2 fruit fly cellular contexts compared by ENCODE assay signal in genomic region chr3L:813229-813837, dm6.
TF ChIP-seq lines count a peak whose summit lies in the region.

No protein-coding gene starts in this region.

TF ChIP-seq in whole organism, embryonic, 481 proteins besides CTCF, POLR2A, EP300 and RAD21 (continued from another document and continues in another):
- TF ChIP-seq Sox102F (GFP tag; optimal IDR thresholded peaks at IDR 0.05; lab: Kevin White, UChicago) (peak; percentile 56), Tbp (GFP tag; optimal IDR thresholded peaks at IDR 0.05; lab: Kevin White, UChicago) (no peak), tgo (GFP tag; IDR thresholded peaks at IDR 0.05; lab: Robert Waterston, UW) (no peak), so (GFP tag; IDR thresholded peaks at IDR 0.05; lab: Robert Waterston, UW) (no peak), Atf6 (GFP tag; IDR thresholded peaks at IDR 0.05; lab: Robert Waterston, UW) (no peak), Doc3 (GFP tag; IDR thresholded peaks at IDR 0.05; lab: Robert Waterston, UW; ENCODE audit: partially characterized antibody) (no peak), CG1647 (GFP tag; optimal IDR thresholded peaks at IDR 0.05; lab: Kevin White, UChicago) (no peak), twi (tag; optimal IDR thresholded peaks at IDR 0.05; lab: Kevin White, UChicago) (peak; percentile 95), Rfx (GFP tag; IDR thresholded peaks at IDR 0.05; lab: Robert Waterston, UW) (no peak), dysf (GFP tag; IDR thresholded peaks at IDR 0.05; lab: Robert Waterston, UW) (peak; percentile 22; the same call in 1 of the 3 replicates), CG2120 (GFP tag; optimal IDR thresholded peaks at IDR 0.05; lab: Kevin White, UChicago) (no peak), CG7839 (tag; optimal IDR thresholded peaks at IDR 0.05; lab: Kevin White, UChicago) (peak; percentile 28), ase (GFP tag; IDR thresholded peaks at IDR 0.05; lab: Robert Waterston, UW) (no peak), Trl (optimal IDR thresholded peaks at IDR 0.05; lab: Kevin White, UChicago) (no peak), Trl (GFP tag; optimal IDR thresholded peaks at IDR 0.05; lab: Kevin White, UChicago) (no peak), CG8944 (GFP tag; optimal IDR thresholded peaks at IDR 0.05; lab: Kevin White, UChicago) (no peak), kni (GFP tag; optimal IDR thresholded peaks at IDR 0.05; lab: Kevin White, UChicago) (no peak), bbx (GFP tag; IDR thresholded peaks at IDR 0.05; lab: Robert Waterston, UW; ENCODE audit: partially characterized antibody) (no peak), CG32532 (GFP tag; IDR thresholded peaks at IDR 0.05; lab: Robert Waterston, UW) (no peak), ara (GFP tag; IDR thresholded peaks at IDR 0.05; lab: Robert Waterston, UW) (0 out of 2 replicates have a peak, but pooled peaks have one; percentile 15), ci (GFP tag; IDR thresholded peaks at IDR 0.05; lab: Robert Waterston, UW) (peak; percentile 51; the same call in 1 of the 3 replicates), HLH54F (GFP tag; optimal IDR thresholded peaks at IDR 0.05; lab: Kevin White, UChicago) (no peak), CG2875 (GFP tag; optimal IDR thresholded peaks at IDR 0.05; lab: Kevin White, UChicago) (no peak), gfzf (GFP tag; optimal IDR thresholded peaks at IDR 0.05; lab: Kevin White, UChicago) (no peak), zfh2 (GFP tag; optimal IDR thresholded peaks at IDR 0.05; lab: Kevin White, UChicago) (no peak), Ets65A (GFP tag; lab: Kevin White, UChicago) (peak; percentile 24), cwo (GFP tag; optimal IDR thresholded peaks at IDR 0.05; lab: Kevin White, UChicago) (no peak), CG32772 (GFP tag; IDR thresholded peaks at IDR 0.05; lab: Robert Waterston, UW) (no peak), az2 (GFP tag; optimal IDR thresholded peaks at IDR 0.05; lab: Kevin White, UChicago) (peak; percentile 16), CG2678 (tag; optimal IDR thresholded peaks at IDR 0.05; lab: Kevin White, UChicago) (peak; percentile 14), mam (GFP tag; optimal IDR thresholded peaks at IDR 0.05; lab: Kevin White, UChicago) (no peak), Hmr (GFP tag; optimal IDR thresholded peaks at IDR 0.05; lab: Kevin White, UChicago) (no peak), CG17361 (GFP tag; IDR thresholded peaks at IDR 0.05; lab: Robert Waterston, UW) (0 out of 3 replicates have a peak, but pooled peaks have one; percentile 14), Blimp-1 (GFP tag; optimal IDR thresholded peaks at IDR 0.05; lab: Kevin White, UChicago) (peak; percentile 27), lmd (GFP tag; IDR thresholded peaks at IDR 0.05; lab: Robert Waterston, UW) (peak; percentile 15; the same call in 1 of the 2 replicates), tx (GFP tag; optimal IDR thresholded peaks at IDR 0.05; lab: Kevin White, UChicago) (no peak), CG10366 (GFP tag; IDR thresholded peaks at IDR 0.05; lab: Robert Waterston, UW) (no peak), nmo (GFP tag; optimal IDR thresholded peaks at IDR 0.05; lab: Kevin White, UChicago) (peak; percentile 1), CG12219 (GFP tag; optimal IDR thresholded peaks at IDR 0.05; lab: Kevin White, UChicago) (no peak), CG18262 (tag; optimal IDR thresholded peaks at IDR 0.05; lab: Kevin White, UChicago) (peak; percentile 42), Dbx (GFP tag; IDR thresholded peaks at IDR 0.05; lab: Robert Waterston, UW) (no peak), zfh1 (GFP tag; IDR thresholded peaks at IDR 0.05; lab: Robert Waterston, UW) (peak; percentile 31; the same call in 1 of the 3 replicates), YL-1 (GFP tag; optimal IDR thresholded peaks at IDR 0.05; lab: Kevin White, UChicago) (no peak), dati (GFP tag; IDR thresholded peaks at IDR 0.05; lab: Robert Waterston, UW) (no peak), CG10979 (tag; optimal IDR thresholded peaks at IDR 0.05; lab: Kevin White, UChicago) (peak; percentile 19), CG11504 (tag; optimal IDR thresholded peaks at IDR 0.05; lab: Kevin White, UChicago) (peak; percentile 43), lbe (GFP tag; optimal IDR thresholded peaks at IDR 0.05; lab: Kevin White, UChicago) (no peak), jumu (GFP tag; optimal IDR thresholded peaks at IDR 0.05; lab: Kevin White, UChicago) (no peak), odd (GFP tag; optimal IDR thresholded peaks at IDR 0.05; lab: Kevin White, UChicago) (no peak), insv (GFP tag; optimal IDR thresholded peaks at IDR 0.05; lab: Kevin White, UChicago) (no peak), CG2712 (tag; optimal IDR thresholded peaks at IDR 0.05; lab: Kevin White, UChicago) (peak; percentile 23), ind (GFP tag; optimal IDR thresholded peaks at IDR 0.05; lab: Kevin White, UChicago) (no peak), B-H2 (GFP tag; optimal IDR thresholded peaks at IDR 0.05; lab: Kevin White, UChicago) (no peak), Bdp1 (GFP tag; optimal IDR thresholded peaks at IDR 0.05; lab: Kevin White, UChicago) (no peak), CG8290 (GFP tag; optimal IDR thresholded peaks at IDR 0.05; lab: Kevin White, UChicago) (no peak), CG8290 (tag; optimal IDR thresholded peaks at IDR 0.05; lab: Kevin White, UChicago) (no peak), klu (GFP tag; IDR thresholded peaks at IDR 0.05; lab: Robert Waterston, UW) (no peak), CG4820 (GFP tag; optimal IDR thresholded peaks at IDR 0.05; lab: Kevin White, UChicago) (no peak), NC2α (GFP tag; optimal IDR thresholded peaks at IDR 0.05; lab: Kevin White, UChicago) (peak; percentile 2), CG30403 (GFP tag; optimal IDR thresholded peaks at IDR 0.05; lab: Kevin White, UChicago) (no peak), ewg (GFP tag; optimal IDR thresholded peaks at IDR 0.05; lab: Kevin White, UChicago) (peak; percentile 14), CG10543 (GFP tag; optimal IDR thresholded peaks at IDR 0.05; lab: Kevin White, UChicago) (no peak), CG18476 (GFP tag; optimal IDR thresholded peaks at IDR 0.05; lab: Kevin White, UChicago) (no peak), stwl (tag; optimal IDR thresholded peaks at IDR 0.05; lab: Kevin White, UChicago) (no peak), tap (tag; optimal IDR thresholded peaks at IDR 0.05; lab: Kevin White, UChicago) (peak; percentile 1), CG17328 (GFP tag; IDR thresholded peaks at IDR 0.05; lab: Robert Waterston, UW) (0 out of 2 replicates have a peak, but pooled peaks have one; percentile 30), kah (GFP tag; optimal IDR thresholded peaks at IDR 0.05; lab: Kevin White, UChicago) (no peak), CG10147 (GFP tag; optimal IDR thresholded peaks at IDR 0.05; lab: Kevin White, UChicago) (no peak)

TF ChIP-seq in whole organism, prepupa, 60 proteins besides CTCF, POLR2A, EP300 and RAD21 (continued from another document):
- TF ChIP-seq vri (GFP tag; optimal IDR thresholded peaks at IDR 0.05; lab: Kevin White, UChicago) (no peak), Eip75B (GFP tag; optimal IDR thresholded peaks at IDR 0.05; lab: Kevin White, UChicago) (peak; percentile 88), CG6163 (GFP tag; IDR thresholded peaks at IDR 0.05; lab: Robert Waterston, UW) (peak; percentile 96), acj6 (GFP tag; optimal IDR thresholded peaks at IDR 0.05; lab: Kevin White, UChicago) (peak; percentile 88), CG11902 (GFP tag; optimal IDR thresholded peaks at IDR 0.05; lab: Kevin White, UChicago) (peak; percentile 44), CG3919 (GFP tag; optimal IDR thresholded peaks at IDR 0.05; lab: Kevin White, UChicago) (peak; percentile 92), Smox (GFP tag; optimal IDR thresholded peaks at IDR 0.05; lab: Kevin White, UChicago) (peak; percentile 4), net (GFP tag; optimal IDR thresholded peaks at IDR 0.05; lab: Kevin White, UChicago) (peak; percentile 85), lz (GFP tag; optimal IDR thresholded peaks at IDR 0.05; lab: Kevin White, UChicago) (peak; percentile 45), CG4318 (GFP tag; optimal IDR thresholded peaks at IDR 0.05; lab: Kevin White, UChicago) (peak; percentile 92), cyc (GFP tag; optimal IDR thresholded peaks at IDR 0.05; lab: Kevin White, UChicago) (peak; percentile 17), CG9139 (GFP tag; optimal IDR thresholded peaks at IDR 0.05; lab: Kevin White, UChicago) (peak; percentile 73), CG34406 (GFP tag; optimal IDR thresholded peaks at IDR 0.05; lab: Kevin White, UChicago) (peak; percentile 62), CG1621 (tag; optimal IDR thresholded peaks at IDR 0.05; lab: Kevin White, UChicago) (peak; percentile 92), CG8119 (GFP tag; IDR thresholded peaks at IDR 0.05; lab: Robert Waterston, UW) (peak; percentile 96), eg (GFP tag; IDR thresholded peaks at IDR 0.05; lab: Robert Waterston, UW) (peak; percentile 97), pdm3 (GFP tag; optimal IDR thresholded peaks at IDR 0.05; lab: Kevin White, UChicago) (peak; percentile 84), Hr4 (GFP tag; optimal IDR thresholded peaks at IDR 0.05; lab: Kevin White, UChicago) (peak; percentile 95), Blimp-1 (GFP tag; optimal IDR thresholded peaks at IDR 0.05; lab: Kevin White, UChicago) (no peak), salr (GFP tag; optimal IDR thresholded peaks at IDR 0.05; lab: Kevin White, UChicago) (peak; percentile 85 to 88), Ets21C (GFP tag; optimal IDR thresholded peaks at IDR 0.05; lab: Kevin White, UChicago) (no peak), Eip93F (GFP tag; optimal IDR thresholded peaks at IDR 0.05; lab: Kevin White, UChicago) (no peak), CG6792 (GFP tag; optimal IDR thresholded peaks at IDR 0.05; lab: Kevin White, UChicago) (peak; percentile 77), ss (GFP tag; optimal IDR thresholded peaks at IDR 0.05; lab: Kevin White, UChicago) (peak; percentile 70 to 81), CG6808 (GFP tag; optimal IDR thresholded peaks at IDR 0.05; lab: Kevin White, UChicago) (peak; percentile 86), CG10631 (GFP tag; optimal IDR thresholded peaks at IDR 0.05; lab: Kevin White, UChicago) (peak; percentile 91), Hr38 (GFP tag; optimal IDR thresholded peaks at IDR 0.05; lab: Kevin White, UChicago) (peak; percentile 81), dac (GFP tag; optimal IDR thresholded peaks at IDR 0.05; lab: Kevin White, UChicago) (peak; percentile 90), Ets96B (tag; optimal IDR thresholded peaks at IDR 0.05; lab: Kevin White, UChicago) (peak; percentile 92), topi (GFP tag; optimal IDR thresholded peaks at IDR 0.05; lab: Kevin White, UChicago) (peak; percentile 47), Sox102F (GFP tag; optimal IDR thresholded peaks at IDR 0.05; lab: Kevin White, UChicago) (peak; percentile 13), spab (GFP tag; optimal IDR thresholded peaks at IDR 0.05; lab: Kevin White, UChicago) (peak; percentile 87), Hr39 (GFP tag; optimal IDR thresholded peaks at IDR 0.05; lab: Kevin White, UChicago) (peak; percentile 37), CG15336 (GFP tag; IDR thresholded peaks at IDR 0.05; lab: Robert Waterston, UW) (peak; percentile 96), CG6276 (GFP tag; optimal IDR thresholded peaks at IDR 0.05; lab: Kevin White, UChicago) (peak; percentile 95), Sox14 (GFP tag; optimal IDR thresholded peaks at IDR 0.05; lab: Kevin White, UChicago) (peak; percentile 91), CG6854 (GFP tag; optimal IDR thresholded peaks at IDR 0.05; lab: Kevin White, UChicago) (no peak)
